Fruit fly (Drosophila melanogaster) whole organism, embryonic: ENCODE data around the gene Orc2.

ENCODE experiments used
- Awh ChIP-seq: fragments of 200-800 bp; sonication (Bioruptor generic); IDR thresholded peaks from 2 replicates; pipeline ENCODE4, ENCODE4 v1.3.6; 2022; ENCODE audit warnings: missing biosample characterization, missing genetic modification characterization
- Bdp1 ChIP-seq: fragments of 200-800 bp; sonication (Bioruptor generic); optimal IDR thresholded peaks from 3 replicates; lab custom pipeline; 2016; ENCODE audit warnings: missing biosample characterization, missing genetic modification characterization
- CG10462 ChIP-seq: fragments of 200-800 bp; sonication (Bioruptor generic); optimal IDR thresholded peaks from 2 replicates; lab custom pipeline; 2016; ENCODE audit warnings: missing biosample characterization, missing genetic modification characterization
- CG10979 ChIP-seq: fragments of 200-800 bp; sonication (Bioruptor generic); optimal IDR thresholded peaks from 2 replicates; lab custom pipeline; 2018; ENCODE audit warnings: missing biosample characterization, mild to moderate bottlenecking, missing genetic modification characterization, moderate library complexity
- CG11504 ChIP-seq: fragments of 200-800 bp; sonication (Bioruptor generic); optimal IDR thresholded peaks from 3 replicates; lab custom pipeline; 2019; ENCODE audit warnings: missing biosample characterization, mild to moderate bottlenecking, missing genetic modification characterization, moderate library complexity
- CG12659 ChIP-seq: fragments of 200-800 bp; sonication (Bioruptor generic); optimal IDR thresholded peaks from 3 replicates; lab custom pipeline; 2017; ENCODE audit warnings: mild to moderate bottlenecking, missing biosample characterization, missing genetic modification reagents, missing genetic modification characterization
- CG13123 ChIP-seq: fragments of 200-800 bp; sonication (Bioruptor generic); optimal IDR thresholded peaks from 2 replicates; lab custom pipeline; 2016; ENCODE audit warnings: missing biosample characterization, missing genetic modification characterization
- CG16815 ChIP-seq: fragments of 200-800 bp; sonication (Bioruptor generic); optimal IDR thresholded peaks from 3 replicates; lab custom pipeline; 2017; ENCODE audit warnings: missing biosample characterization, mild to moderate bottlenecking, missing genetic modification characterization
- CG17829 ChIP-seq: fragments of 200-800 bp; optimal IDR thresholded peaks from 2 replicates; lab custom pipeline; 2019; ENCODE audit warnings: missing biosample characterization, mild to moderate bottlenecking, missing genetic modification characterization, moderate library complexity
- CG2116 ChIP-seq: fragments of 200-800 bp; sonication (Bioruptor generic); optimal IDR thresholded peaks from 3 replicates; lab custom pipeline; 2018; ENCODE audit warnings: missing biosample characterization, mild to moderate bottlenecking, missing genetic modification characterization
- CG31365 ChIP-seq: fragments of 200-800 bp; sonication (Bioruptor generic); optimal IDR thresholded peaks from 2 replicates; lab custom pipeline; 2018; ENCODE audit warnings: missing biosample characterization, mild to moderate bottlenecking, missing genetic modification characterization
- CG31441 ChIP-seq: fragments of 200-800 bp; sonication (Bioruptor generic); IDR thresholded peaks from 2 replicates; pipeline ENCODE4 v1.3.6; 2022; ENCODE audit warnings: missing biosample characterization, missing genetic modification characterization
- CG3995 ChIP-seq: fragments of 200-800 bp; sonication (Bioruptor generic); optimal IDR thresholded peaks from 3 replicates; lab custom pipeline; 2016; ENCODE audit warnings: missing biosample characterization, missing genetic modification characterization
- CG4707 ChIP-seq: fragments of 200-800 bp; sonication (Bioruptor generic); optimal IDR thresholded peaks from 2 replicates; lab custom pipeline; 2018; ENCODE audit warnings: missing biosample characterization, mild to moderate bottlenecking, missing genetic modification characterization, moderate library complexity
- CG4730 ChIP-seq: fragments of 200-800 bp; sonication (Bioruptor generic); IDR thresholded peaks from 2 replicates; pipeline ENCODE4 v1.3.6; 2022; ENCODE audit warnings: missing biosample characterization, missing genetic modification characterization
- CG6272 ChIP-seq: fragments of 200-800 bp; sonication (Bioruptor generic); IDR thresholded peaks from 2 replicates; pipeline ENCODE4 v1.3.6; 2022; ENCODE audit warnings: missing biosample characterization, missing genetic modification characterization
- CG6791 ChIP-seq: fragments of 200-800 bp; sonication (Bioruptor generic); IDR thresholded peaks from 3 replicates; pipeline ENCODE4 v1.3.6; 2022; ENCODE audit warnings: missing biosample characterization, missing genetic modification characterization; ENCODE audit not compliant: partially characterized antibody
- CG7839 ChIP-seq: fragments of 200-800 bp; sonication (Bioruptor generic); optimal IDR thresholded peaks from 3 replicates; lab custom pipeline; 2018; ENCODE audit warnings: missing biosample characterization, mild to moderate bottlenecking, missing genetic modification characterization, moderate library complexity
- CG8924 ChIP-seq: fragments of 200-800 bp; optimal IDR thresholded peaks from 3 replicates; lab custom pipeline; 2019; ENCODE audit warnings: missing biosample characterization, mild to moderate bottlenecking, missing genetic modification characterization, moderate library complexity
- Dek ChIP-seq: fragments of 200-800 bp; sonication (Bioruptor generic); optimal IDR thresholded peaks from 3 replicates; lab custom pipeline; 2019; ENCODE audit warnings: missing biosample characterization, mild to moderate bottlenecking, missing genetic modification characterization, moderate library complexity
- Dfd ChIP-seq, 2 experiments: fragments of >200 bp; optimal IDR thresholded peaks; 2 replicates each; lab custom pipeline; 2017; ENCODE audit warnings: missing biosample characterization in 2 of 2, missing genetic modification characterization in 2 of 2
- Doc2 ChIP-seq: fragments of 200-800 bp; sonication (Bioruptor generic); IDR thresholded peaks from 2 replicates; pipeline ENCODE4 v1.3.6; 2022; ENCODE audit warnings: missing biosample characterization, missing genetic modification characterization
- Ets97D ChIP-seq: fragments of 200-800 bp; sonication (Bioruptor generic); optimal IDR thresholded peaks from 3 replicates; lab custom pipeline; 2016; ENCODE audit warnings: missing biosample characterization, missing genetic modification characterization
- Hr78 ChIP-seq, 2 experiments: fragments of 200-800 bp in 1 of 2; fragments of >200 bp in 1 of 2; sonication (Bioruptor generic) in 1 of 2; optimal IDR thresholded peaks; 2 replicates each; lab custom pipeline; 2017 to 2019; ENCODE audit warnings: missing biosample characterization in 2 of 2, missing genetic modification characterization in 2 of 2, mild to moderate bottlenecking in 1 of 2, moderate library complexity in 1 of 2
- NC2α ChIP-seq: fragments of 200-800 bp; sonication (Bioruptor generic); optimal IDR thresholded peaks from 2 replicates; lab custom pipeline; 2016; ENCODE audit warnings: missing biosample characterization, missing genetic modification characterization
- Nf-YA ChIP-seq: fragments of 200-800 bp; sonication (Bioruptor generic); IDR thresholded peaks from 2 replicates; pipeline ENCODE4 v1.3.6; 2022; ENCODE audit warnings: missing biosample characterization, missing genetic modification characterization
- Nf-YC ChIP-seq: fragments of 200-800 bp; optimal IDR thresholded peaks from 3 replicates; lab custom pipeline; 2019; ENCODE audit warnings: missing biosample characterization, mild to moderate bottlenecking, missing genetic modification characterization, moderate library complexity
- Oli ChIP-seq: fragments of 200-800 bp; sonication (Bioruptor generic); optimal IDR thresholded peaks from 2 replicates; lab custom pipeline; 2018; ENCODE audit warnings: missing biosample characterization, mild to moderate bottlenecking, missing genetic modification characterization, moderate library complexity
- Side ChIP-seq: fragments of 200-800 bp; sonication (Bioruptor generic); optimal IDR thresholded peaks from 2 replicates; lab custom pipeline; 2016; ENCODE audit warnings: missing biosample characterization, missing genetic modification characterization
- Six4 ChIP-seq: fragments of 200-800 bp; sonication (Bioruptor generic); optimal IDR thresholded peaks from 2 replicates; lab custom pipeline; 2016; ENCODE audit warnings: missing biosample characterization, missing genetic modification characterization
- Sox102F ChIP-seq: fragments of 200-800 bp; sonication (Bioruptor generic); optimal IDR thresholded peaks from 2 replicates; lab custom pipeline; 2018; ENCODE audit warnings: missing biosample characterization, mild to moderate bottlenecking, missing genetic modification characterization, moderate library complexity
- Trl ChIP-seq, 3 experiments: fragments of >200 bp in 2 of 3; fragments of 200-800 bp in 1 of 3; sonication (Bioruptor generic) in 1 of 3; optimal IDR thresholded peaks; 2 replicates in 1 of 3; 3 replicates in 2 of 3; lab custom pipeline; 2016 to 2017; ENCODE audit warnings: missing biosample characterization in 1 of 3, missing genetic modification characterization in 1 of 3
- ac ChIP-seq: fragments of 200-800 bp; sonication (Bioruptor generic); optimal IDR thresholded peaks from 3 replicates; lab custom pipeline; 2017; ENCODE audit warnings: missing biosample characterization, mild to moderate bottlenecking, missing genetic modification characterization
- bigmax ChIP-seq: fragments of 200-800 bp; sonication (Bioruptor generic); optimal IDR thresholded peaks from 2 replicates; lab custom pipeline; 2018; ENCODE audit warnings: missing biosample characterization, mild to moderate bottlenecking, missing genetic modification characterization
- bsh ChIP-seq, 2 experiments: fragments of 200-800 bp; sonication (Bioruptor generic); optimal IDR thresholded peaks; 2 replicates each; lab custom pipeline; 2017 to 2018; ENCODE audit warnings: mild to moderate bottlenecking in 2 of 2, missing biosample characterization in 2 of 2, missing genetic modification characterization in 2 of 2, moderate library complexity in 1 of 2
- chn ChIP-seq: fragments of 200-800 bp; sonication (Bioruptor generic); optimal IDR thresholded peaks from 2 replicates; lab custom pipeline; 2016; ENCODE audit warnings: missing biosample characterization, missing genetic modification characterization
- dmrt11E ChIP-seq: fragments of 200-800 bp; sonication (Bioruptor generic); optimal IDR thresholded peaks from 3 replicates; lab custom pipeline; 2018; ENCODE audit warnings: missing biosample characterization, mild to moderate bottlenecking, missing genetic modification characterization, moderate library complexity
- ems ChIP-seq: fragments of 200-800 bp; sonication (Bioruptor generic); optimal IDR thresholded peaks from 3 replicates; lab custom pipeline; 2016; ENCODE audit warnings: missing biosample characterization, missing genetic modification characterization
- gce ChIP-seq: fragments of 200-800 bp; sonication (Bioruptor generic); IDR thresholded peaks from 3 replicates; pipeline ENCODE4 v1.3.6; 2022; ENCODE audit warnings: missing biosample characterization, missing genetic modification characterization
- gem ChIP-seq: fragments of 200-800 bp; sonication (Bioruptor generic); optimal IDR thresholded peaks from 2 replicates; lab custom pipeline; 2019; ENCODE audit warnings: missing biosample characterization, mild to moderate bottlenecking, missing genetic modification characterization, moderate library complexity
- kni ChIP-seq: fragments of 200-800 bp; sonication (Bioruptor generic); optimal IDR thresholded peaks from 3 replicates; lab custom pipeline; 2017; ENCODE audit warnings: mild to moderate bottlenecking, missing biosample characterization, missing genetic modification reagents, missing genetic modification characterization
- nau ChIP-seq: fragments of 200-800 bp; sonication (Bioruptor generic); optimal IDR thresholded peaks from 3 replicates; lab custom pipeline; 2017; ENCODE audit warnings: missing biosample characterization, mild to moderate bottlenecking, missing genetic modification characterization, missing genetic modification reagents
- sim ChIP-seq: fragments of 200-800 bp; sonication (Bioruptor generic); IDR thresholded peaks from 2 replicates; pipeline ENCODE4 v1.3.6; 2022; ENCODE audit warnings: missing biosample characterization, missing genetic modification characterization
- twi ChIP-seq: fragments of 200-800 bp; optimal IDR thresholded peaks from 2 replicates; lab custom pipeline; 2019; ENCODE audit warnings: missing biosample characterization, mild to moderate bottlenecking, missing genetic modification characterization, moderate library complexity
- unpg ChIP-seq: fragments of 200-800 bp; sonication (Bioruptor generic); optimal IDR thresholded peaks from 3 replicates; lab custom pipeline; 2018; ENCODE audit warnings: missing biosample characterization, mild to moderate bottlenecking, missing genetic modification characterization, moderate library complexity

Gene Orc2

dm6 chr3R:13915646-13916045, 49.0 kb upstream of the Orc2 start (continued):
- TF ChIP-seq kni (GFP tag; lab: Kevin White, UChicago) (no peak), Sox102F (GFP tag; lab: Kevin White, UChicago) (peak; percentile 70), Six4 (GFP tag; lab: Kevin White, UChicago) (peak; percentile 36), sim (GFP tag; lab: Robert Waterston, UW) (0 out of 2 replicates have a peak, but pooled peaks have one; percentile 46), ems (peak; percentile 54), CG17829 (tag; lab: Kevin White, UChicago) (peak; percentile 89), CG6272 (peak; percentile 60), Side (GFP tag; lab: Kevin White, UChicago) (peak; percentile 18), gce (GFP tag; lab: Robert Waterston, UW) (no peak), CG3995 (GFP tag; lab: Kevin White, UChicago) (no peak), CG12659 (GFP tag; lab: Kevin White, UChicago) (peak; percentile 51), CG7839 (peak; percentile 78), nau (peak; percentile 3), Hr78 (GFP tag; optimal IDR thresholded peaks at IDR 0.05; lab: Kevin White, UChicago) (no peak), NC2α (GFP tag; lab: Kevin White, UChicago) (no peak), Dek (tag; lab: Kevin White, UChicago) (peak; percentile 27), CG13123 (no peak), Trl (optimal IDR thresholded peaks at IDR 0.05; lab: Kevin White, UChicago) (no peak), Trl (GFP tag; optimal IDR thresholded peaks at IDR 0.05; lab: Kevin White, UChicago) (peak; percentile 61), Bdp1 (GFP tag; lab: Kevin White, UChicago) (no peak), Doc2 (GFP tag; lab: Robert Waterston, UW) (0 out of 2 replicates have a peak, but pooled peaks have one; percentile 29), CG31365 (no peak), CG11504 (tag; lab: Kevin White, UChicago) (peak; percentile 75), chn (GFP tag; lab: Kevin White, UChicago) (peak; percentile 58)
- TF ChIP-seq, all 482 proteins: peak for 310

- TF ChIP-seq bsh (GFP tag; optimal IDR thresholded peaks at IDR 0.05; lab: Kevin White, UChicago) (peak in 1 of 2 experiments; percentile 19), Oli (tag; lab: Kevin White, UChicago) (no peak), Nf-YA (GFP tag; lab: Robert Waterston, UW) (no peak), Nf-YC (tag; lab: Kevin White, UChicago) (no peak), bigmax (GFP tag; lab: Kevin White, UChicago) (no peak)
Observed at dm6 chr3R:13916546-13916945, 48.1 kb upstream of the Orc2 start.

DNA sequence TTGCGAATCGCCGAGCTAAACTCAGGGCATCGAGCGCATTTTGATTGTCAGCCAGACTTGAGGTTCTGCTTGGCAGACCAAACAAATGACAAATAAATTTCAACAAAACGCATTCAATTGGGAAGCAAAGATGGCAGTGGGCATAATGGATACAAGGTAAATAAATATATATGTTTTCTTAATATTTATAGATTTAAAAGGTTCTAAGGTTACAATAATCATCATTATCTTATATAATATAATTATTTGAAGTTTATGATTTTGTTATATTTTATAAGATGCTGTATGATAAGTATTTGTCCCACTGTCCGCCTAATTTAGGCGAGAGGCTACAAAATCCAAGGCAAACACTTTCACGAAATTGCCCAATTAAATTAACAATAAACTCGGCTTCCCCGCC, 46.6 kb upstream of the Orc2 start:
- TF ChIP-seq CG11504 (tag; lab: Kevin White, UChicago) (peak; percentile 3), CG8924 (tag; lab: Kevin White, UChicago) (no peak), CG6791 (GFP tag; lab: Robert Waterston, UW) (no peak), twi (tag; lab: Kevin White, UChicago) (no peak), CG10462 (GFP tag; lab: Kevin White, UChicago) (no peak), Dfd (GFP tag; optimal IDR thresholded peaks at IDR 0.05; lab: Kevin White, UChicago) (no peak), CG31441 (0 out of 2 replicates have a peak, but pooled peaks have one; percentile 29), CG16815 (GFP tag; lab: Kevin White, UChicago) (no peak), Nf-YA (GFP tag; lab: Robert Waterston, UW) (no peak), Awh (GFP tag; lab: Robert Waterston, UW) (no peak), CG4730 (no peak), CG10979 (tag; lab: Kevin White, UChicago) (peak; percentile 8), CG4707 (no peak), CG2116 (no peak), dmrt11E (tag; lab: Kevin White, UChicago) (no peak), gem (peak; percentile 15), Ets97D (GFP tag; lab: Kevin White, UChicago) (no peak), ac (GFP tag; lab: Kevin White, UChicago) (no peak), unpg (GFP tag; lab: Kevin White, UChicago) (peak; percentile 5)
